Worm (Caenorhabditis elegans): ENCODE measurements around the gene srbc-12.

ce11 chrV:889216-889615, 39.6 kb downstream of the srbc-12 start, which contains the start of gene T02B11.6:
- TF ChIP-seq let-526 (GFP tag; IDR thresholded peaks at IDR 0.05): no peak
- no peak for TF ChIP-seq ccch-3 (GFP tag; optimal IDR thresholded peaks at IDR 0.05)
- TF ChIP-seq C17E4.6 (GFP tag; IDR thresholded peaks at IDR 0.05): no peak
- no peak for TF ChIP-seq ceh-91 (GFP tag; IDR thresholded peaks at IDR 0.05)
- TF ChIP-seq nhr-120 (GFP tag; IDR thresholded peaks at IDR 0.05): no peak

Measured in whole organism, young adult.